Fruit fly (Drosophila melanogaster) whole organism, pupa: Measurements from ENCODE around the gene CG5079.

Source experiments
- CG10348 ChIP-seq: fragments of 200-800 bp; sonication (Bioruptor generic); IDR thresholded peaks from 2 replicates; pipeline ENCODE4 v1.3.6; 2022; ENCODE audit warnings: missing biosample characterization, missing genetic modification characterization
- CG12605 ChIP-seq: fragments of 200-800 bp; sonication (Bioruptor generic); IDR thresholded peaks from 2 replicates; pipeline ENCODE4 v1.3.6; 2022; ENCODE audit warnings: missing biosample characterization, missing genetic modification characterization
- CG14655 ChIP-seq: fragments of 200-800 bp; sonication (Bioruptor generic); optimal IDR thresholded peaks from 3 replicates; lab custom pipeline; 2017; ENCODE audit warnings: mild to moderate bottlenecking, missing biosample characterization, missing genetic modification reagents, missing genetic modification characterization
- CG15710 ChIP-seq: fragments of 200-800 bp; sonication (Bioruptor generic); optimal IDR thresholded peaks from 2 replicates; lab custom pipeline; 2018; ENCODE audit warnings: missing biosample characterization, mild to moderate bottlenecking, missing genetic modification characterization, moderate library complexity
- CG17806 ChIP-seq: fragments of 200-800 bp; sonication (Bioruptor generic); optimal IDR thresholded peaks from 2 replicates; lab custom pipeline; 2018; ENCODE audit warnings: missing biosample characterization, mild to moderate bottlenecking, missing genetic modification characterization, moderate library complexity
- CG32121 ChIP-seq: fragments of 200-800 bp; sonication (Bioruptor generic); IDR thresholded peaks from 2 replicates; pipeline ENCODE4 v1.3.6; 2022; ENCODE audit warnings: missing biosample characterization, missing genetic modification characterization
- CG34367 ChIP-seq: fragments of 200-800 bp; sonication (Bioruptor generic); optimal IDR thresholded peaks from 2 replicates; lab custom pipeline; 2018; ENCODE audit warnings: missing biosample characterization, mild to moderate bottlenecking, missing genetic modification characterization
- CG4496 ChIP-seq: fragments of 200-800 bp; sonication (Bioruptor generic); IDR thresholded peaks from 3 replicates; pipeline ENCODE4 v1.3.6; 2022; ENCODE audit warnings: missing biosample characterization, missing genetic modification characterization
- CG8301 ChIP-seq: fragments of 200-800 bp; sonication (Bioruptor generic); optimal IDR thresholded peaks from 2 replicates; lab custom pipeline; 2018; ENCODE audit warnings: missing biosample characterization, mild to moderate bottlenecking, missing genetic modification characterization
- CG9948 ChIP-seq: fragments of 200-800 bp; sonication (Bioruptor generic); optimal IDR thresholded peaks from 2 replicates; lab custom pipeline; 2018; ENCODE audit warnings: missing biosample characterization, mild to moderate bottlenecking, missing genetic modification characterization, moderate library complexity
- D1 ChIP-seq: fragments of 200-800 bp; sonication (Bioruptor generic); optimal IDR thresholded peaks from 2 replicates; lab custom pipeline; 2018; ENCODE audit warnings: missing biosample characterization, mild to moderate bottlenecking, missing genetic modification characterization, moderate library complexity
- EcR ChIP-seq: fragments of 200-800 bp; sonication (Bioruptor generic); optimal IDR thresholded peaks from 3 replicates; lab custom pipeline; 2019; ENCODE audit warnings: missing biosample characterization, missing genetic modification characterization, mild to moderate bottlenecking, moderate library complexity, missing genetic modification reagents
- Pif1A ChIP-seq: fragments of 200-800 bp; sonication (Bioruptor generic); optimal IDR thresholded peaks from 3 replicates; lab custom pipeline; 2016; ENCODE audit warnings: missing biosample characterization, missing genetic modification characterization
- Pif1B ChIP-seq: fragments of 200-800 bp; sonication (Bioruptor generic); optimal IDR thresholded peaks from 3 replicates; lab custom pipeline; 2016; ENCODE audit warnings: missing biosample characterization, missing genetic modification characterization
- Snoo ChIP-seq: fragments of 200-800 bp; sonication (Bioruptor generic); optimal IDR thresholded peaks from 3 replicates; lab custom pipeline; 2017; ENCODE audit warnings: missing biosample characterization, mild to moderate bottlenecking, missing genetic modification characterization, inconsistent platforms
- fd96Ca ChIP-seq: fragments of 200-800 bp; sonication (Bioruptor generic); IDR thresholded peaks from 3 replicates; pipeline ENCODE4 v1.3.6; 2022; ENCODE audit warnings: missing biosample characterization, missing genetic modification characterization

CG5079 gene

DNA sequence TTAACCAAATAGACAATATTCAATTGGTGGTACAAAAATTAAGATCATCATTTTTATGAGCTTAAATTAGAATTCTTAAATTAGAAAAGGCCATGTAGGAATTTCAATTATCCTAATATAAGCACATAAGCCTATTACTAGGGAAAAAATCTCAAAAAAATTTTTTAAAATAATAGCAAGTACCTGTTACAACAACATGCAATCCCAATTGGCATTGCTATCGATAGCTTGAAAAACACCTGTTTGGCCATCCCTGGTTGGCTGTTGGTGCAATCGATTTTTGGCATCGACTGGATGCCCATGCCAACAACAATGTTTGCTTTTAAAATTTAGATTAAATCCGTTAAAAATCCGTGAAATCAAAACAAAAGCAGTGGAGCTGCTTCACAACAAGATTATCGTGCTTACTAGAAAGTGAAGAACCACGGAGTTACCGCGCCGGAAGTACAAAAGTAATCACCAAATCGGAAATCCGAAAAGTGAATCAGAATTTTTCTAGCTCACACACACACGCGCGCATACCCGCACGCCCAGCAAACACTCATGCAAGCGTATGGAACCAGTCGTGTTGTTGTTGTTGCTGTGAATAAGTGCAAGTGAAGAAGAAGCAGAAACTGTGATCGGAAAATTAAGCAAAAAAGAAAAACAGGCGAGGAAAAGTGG lies 48.2 kb downstream of the CG5079 start, which contains the start of gene RASSF8:
Gene RASSF8 (plus strand): TSS at position 265 of the 663 bp plus-strand sequence.
- TF ChIP-seq CG15710: no peak
- peak; percentile 23 for TF ChIP-seq CG8301
- peak; percentile 1 for TF ChIP-seq Pif1A (GFP tag; lab: Kevin White, UChicago)
- TF ChIP-seq EcR: no peak
- TF ChIP-seq CG32121 (GFP tag; lab: Robert Waterston, UW): no peak
- peak; percentile 17; the same call in 1 of the 3 replicates for TF ChIP-seq fd96Ca (GFP tag; lab: Robert Waterston, UW)
- TF ChIP-seq D1 (tag; lab: Kevin White, UChicago): no peak
- TF ChIP-seq Pif1B (GFP tag; lab: Kevin White, UChicago): peak; percentile 11
- TF ChIP-seq CG34367: no peak

dm6 chr3R:25662358-25662757 lies 48.9 kb downstream of the CG5079 start:
- no peak for TF ChIP-seq Snoo
- no peak for TF ChIP-seq Pif1B (GFP tag; lab: Kevin White, UChicago)
- no peak for TF ChIP-seq CG4496 (GFP tag; lab: Robert Waterston, UW)
- TF ChIP-seq CG14655: no peak
- TF ChIP-seq CG10348: no peak
- no peak for TF ChIP-seq CG12605 (GFP tag; lab: Robert Waterston, UW)
- TF ChIP-seq EcR: no peak
- no peak for TF ChIP-seq CG9948 (tag; lab: Kevin White, UChicago)
- no peak for TF ChIP-seq Pif1A (GFP tag; lab: Kevin White, UChicago)
- no peak for TF ChIP-seq D1 (tag; lab: Kevin White, UChicago)
- TF ChIP-seq CG17806: no peak
- TF ChIP-seq, all 21 proteins: peak for 0
